Worm (Caenorhabditis elegans): Measurements from ENCODE around the gene popl-7.

The popl-7 gene

ce11 chrIV:13393246-13393716 is 22.8 kb downstream of the popl-7 start (continued):
- no peak for TF ChIP-seq madf-8 (GFP tag; conservative IDR thresholded peaks at IDR 0.05)
- peak; percentile 53 for TF ChIP-seq nhr-90 (tag; optimal IDR thresholded peaks at IDR 0.05)
- no peak for TF ChIP-seq snpc-1.1 (tag; optimal IDR thresholded peaks at IDR 0.05; ENCODE audit: insufficient read depth)
- TF ChIP-seq B0035.1 (tag; optimal IDR thresholded peaks at IDR 0.05) = no peak
- no peak for TF ChIP-seq ceh-58 (GFP tag; IDR thresholded peaks at IDR 0.05)
- no peak for TF ChIP-seq ZK185.1 (tag; optimal IDR thresholded peaks at IDR 0.05; ENCODE audit: poor library complexity, severe bottlenecking)
- TF ChIP-seq F55B11.4 (tag; optimal IDR thresholded peaks at IDR 0.05; ENCODE audit: borderline replicate concordance, insufficient read depth) = no peak
- TF ChIP-seq die-1 (tag; optimal IDR thresholded peaks at IDR 0.05) = no peak
- no peak for TF ChIP-seq F22D6.2 (tag; optimal IDR thresholded peaks at IDR 0.05)
- no peak for TF ChIP-seq pbrm-1 (GFP tag; IDR thresholded peaks at IDR 0.05)
- no peak for TF ChIP-seq bed-1 (GFP tag; IDR thresholded peaks at IDR 0.05)
- no peak for TF ChIP-seq zim-3 (tag; optimal IDR thresholded peaks at IDR 0.05)
- TF ChIP-seq tlf-1 (GFP tag; optimal IDR thresholded peaks at IDR 0.05) = peak; percentile 5
- TF ChIP-seq T07F8.4 (tag; optimal IDR thresholded peaks at IDR 0.05) = no peak
- TF ChIP-seq let-607 (tag; optimal IDR thresholded peaks at IDR 0.05) = peak in 1 of 2 experiments; percentile 41
- TF ChIP-seq ztf-3 (GFP tag; optimal IDR thresholded peaks at IDR 0.05) = no peak
- no peak for TF ChIP-seq fkh-3 (tag; optimal IDR thresholded peaks at IDR 0.05)
- TF ChIP-seq B0261.1 (tag; optimal IDR thresholded peaks at IDR 0.05) = no peak
- TF ChIP-seq ets-4 (GFP tag; optimal IDR thresholded peaks at IDR 0.05) = no peak
- TF ChIP-seq efl-1 (GFP tag; optimal IDR thresholded peaks at IDR 0.05) = no peak
- TF ChIP-seq akir-1 (GFP tag; optimal IDR thresholded peaks at IDR 0.05) = no peak
- no peak for TF ChIP-seq rec-8 (tag; optimal IDR thresholded peaks at IDR 0.05)
- TF ChIP-seq attf-6 (GFP tag; IDR thresholded peaks at IDR 0.05) = no peak
- no peak for TF ChIP-seq K12H6.12 (tag; optimal IDR thresholded peaks at IDR 0.05)
- no peak for TF ChIP-seq hsf-1 (GFP tag; IDR thresholded peaks at IDR 0.05)
- TF ChIP-seq lsl-1 (GFP tag; optimal IDR thresholded peaks at IDR 0.05) = no peak
- TF ChIP-seq ztf-6 (GFP tag; IDR thresholded peaks at IDR 0.05) = no peak
- TF ChIP-seq T26A5.8 (tag; optimal IDR thresholded peaks at IDR 0.05) = no peak
- TF ChIP-seq aptf-2 (GFP tag; conservative IDR thresholded peaks at IDR 0.05) = no peak
- TF ChIP-seq zfh-2 (GFP tag; conservative IDR thresholded peaks at IDR 0.05) = no peak
- no peak for TF ChIP-seq madf-10 (tag; optimal IDR thresholded peaks at IDR 0.05)
- no peak for TF ChIP-seq mxl-1 (tag; optimal IDR thresholded peaks at IDR 0.05)
- TF ChIP-seq nhr-179 (tag; optimal IDR thresholded peaks at IDR 0.05) = no peak
- no peak for TF ChIP-seq Y95B8A.8 (GFP tag; IDR thresholded peaks at IDR 0.05)
- TF ChIP-seq Y56A3A.18 (GFP tag; IDR thresholded peaks at IDR 0.05) = no peak

- TF ChIP-seq F57A8.1 (GFP tag; optimal IDR thresholded peaks at IDR 0.05) (no peak), egrh-3 (GFP tag; IDR thresholded peaks at IDR 0.05) (no peak), ama-1 (optimal IDR thresholded peaks at IDR 0.05) (peak; percentile 42), ama-1 (GFP tag; optimal IDR thresholded peaks at IDR 0.05) (no peak)
Measured at ce11 chrIV:13394686-13395085, 24.2 kb downstream of the popl-7 start.

Measured in whole organism, young adult.